Fruit fly (Drosophila melanogaster) whole organism, embryonic: ENCODE results near the gene cert.

Experiments used
- Ada2b ChIP-seq: fragments of 200-800 bp; sonication (Bioruptor generic); IDR thresholded peaks from 2 replicates; pipeline ENCODE4 v1.3.6; 2022; ENCODE audit warnings: missing biosample characterization, missing genetic modification characterization
- Awh ChIP-seq: fragments of 200-800 bp; sonication (Bioruptor generic); IDR thresholded peaks from 2 replicates; pipeline ENCODE4, ENCODE4 v1.3.6; 2022; ENCODE audit warnings: missing biosample characterization, missing genetic modification characterization
- B-H2 ChIP-seq: fragments of 200-800 bp; sonication (Bioruptor generic); optimal IDR thresholded peaks from 2 replicates; lab custom pipeline; 2018; ENCODE audit warnings: missing biosample characterization, mild to moderate bottlenecking, missing genetic modification characterization
- Blimp-1 ChIP-seq: fragments of 200-800 bp; sonication (Bioruptor generic); optimal IDR thresholded peaks from 3 replicates; lab custom pipeline; 2018; ENCODE audit warnings: missing biosample characterization, missing genetic modification characterization, mild to moderate bottlenecking, moderate library complexity, missing genetic modification reagents
- C15 ChIP-seq: fragments of 200-800 bp; sonication (Bioruptor generic); IDR thresholded peaks from 3 replicates; pipeline ENCODE4 v1.3.6; 2022; ENCODE audit warnings: missing biosample characterization, missing genetic modification characterization
- CG11504 ChIP-seq: fragments of 200-800 bp; sonication (Bioruptor generic); optimal IDR thresholded peaks from 3 replicates; lab custom pipeline; 2019; ENCODE audit warnings: missing biosample characterization, mild to moderate bottlenecking, missing genetic modification characterization, moderate library complexity
- CG13624 ChIP-seq: fragments of 200-800 bp; sonication (Bioruptor generic); optimal IDR thresholded peaks from 2 replicates; lab custom pipeline; 2016; ENCODE audit warnings: missing biosample characterization, missing genetic modification characterization
- CG13775 ChIP-seq: fragments of 200-800 bp; sonication (Bioruptor generic); optimal IDR thresholded peaks from 3 replicates; lab custom pipeline; 2017; ENCODE audit warnings: missing biosample characterization, mild to moderate bottlenecking, missing genetic modification characterization
- CG14710 ChIP-seq: fragments of 200-800 bp; sonication (Bioruptor generic); optimal IDR thresholded peaks from 3 replicates; lab custom pipeline; 2019; ENCODE audit warnings: missing biosample characterization, mild to moderate bottlenecking, missing genetic modification characterization, moderate library complexity
- CG1603 ChIP-seq: fragments of 200-800 bp; sonication (Bioruptor generic); optimal IDR thresholded peaks from 2 replicates; lab custom pipeline; 2019; ENCODE audit warnings: missing biosample characterization, mild to moderate bottlenecking, missing genetic modification characterization, moderate library complexity
- CG17359 ChIP-seq: fragments of 200-800 bp; sonication (Bioruptor generic); optimal IDR thresholded peaks from 3 replicates; lab custom pipeline; 2018; ENCODE audit warnings: missing biosample characterization, mild to moderate bottlenecking, missing genetic modification characterization, moderate library complexity
- CG1832 ChIP-seq: fragments of 200-800 bp; sonication (Bioruptor generic); optimal IDR thresholded peaks from 2 replicates; lab custom pipeline; 2017; ENCODE audit warnings: missing biosample characterization, mild to moderate bottlenecking, missing genetic modification characterization, inconsistent platforms
- CG2712 ChIP-seq: fragments of 200-800 bp; optimal IDR thresholded peaks from 3 replicates; lab custom pipeline; 2019; ENCODE audit warnings: missing biosample characterization, mild to moderate bottlenecking, missing genetic modification characterization, moderate library complexity
- CG2875 ChIP-seq: fragments of 200-800 bp; sonication (Bioruptor generic); optimal IDR thresholded peaks from 2 replicates; lab custom pipeline; 2017; ENCODE audit warnings: missing biosample characterization, mild to moderate bottlenecking, missing genetic modification characterization, missing genetic modification reagents
- CG4707 ChIP-seq: fragments of 200-800 bp; sonication (Bioruptor generic); optimal IDR thresholded peaks from 2 replicates; lab custom pipeline; 2018; ENCODE audit warnings: missing biosample characterization, mild to moderate bottlenecking, missing genetic modification characterization, moderate library complexity
- CG4730 ChIP-seq: fragments of 200-800 bp; sonication (Bioruptor generic); IDR thresholded peaks from 2 replicates; pipeline ENCODE4 v1.3.6; 2022; ENCODE audit warnings: missing biosample characterization, missing genetic modification characterization
- CG8089 ChIP-seq: fragments of 200-800 bp; sonication (Bioruptor generic); optimal IDR thresholded peaks from 3 replicates; lab custom pipeline; 2016; ENCODE audit warnings: missing biosample characterization, missing genetic modification characterization
- CG9215 ChIP-seq: fragments of 200-800 bp; sonication (Bioruptor generic); IDR thresholded peaks from 2 replicates; pipeline ENCODE4 v1.3.6; 2022; ENCODE audit warnings: missing biosample characterization, missing genetic modification characterization
- CG9727 ChIP-seq: fragments of 200-800 bp; sonication (Bioruptor generic); optimal IDR thresholded peaks from 3 replicates; lab custom pipeline; 2017; ENCODE audit warnings: missing biosample characterization, mild to moderate bottlenecking, missing genetic modification characterization
- Drgx ChIP-seq: fragments of 200-800 bp; sonication (Bioruptor generic); IDR thresholded peaks from 2 replicates; pipeline ENCODE4 v1.3.6; 2022; ENCODE audit warnings: missing biosample characterization, missing genetic modification characterization
- E2f1 ChIP-seq: fragments of 200-800 bp; sonication (Bioruptor generic); IDR thresholded peaks from 2 replicates; pipeline ENCODE4 v1.3.6; 2022; ENCODE audit warnings: missing biosample characterization, missing genetic modification characterization
- Ets65A ChIP-seq: fragments of 200-800 bp; sonication (Bioruptor generic); peaks from one replicate; lab custom pipeline; 2016; ENCODE audit warnings: missing biosample characterization, missing genetic modification characterization
- Gsc ChIP-seq: fragments of 200-800 bp; sonication (Bioruptor generic); IDR thresholded peaks from 2 replicates; pipeline ENCODE4 v1.3.6; 2022; ENCODE audit warnings: missing biosample characterization, missing genetic modification characterization
- HLH3B ChIP-seq: fragments of 200-800 bp; sonication (Bioruptor generic); IDR thresholded peaks from 2 replicates; pipeline ENCODE4 v1.3.6; 2022; ENCODE audit warnings: missing biosample characterization, missing genetic modification characterization
- Hr51 ChIP-seq, 2 experiments: fragments of 200-800 bp; sonication (Bioruptor generic); optimal IDR thresholded peaks; 2 replicates in 1 of 2; 3 replicates in 1 of 2; lab custom pipeline; 2016 to 2018; ENCODE audit warnings: missing biosample characterization in 2 of 2, missing genetic modification characterization in 2 of 2, mild to moderate bottlenecking in 1 of 2, moderate library complexity in 1 of 2
- Med ChIP-seq: fragments of 200-800 bp; sonication (Bioruptor generic); peaks from one replicate; lab custom pipeline; 2016; ENCODE audit warnings: missing biosample characterization, missing genetic modification characterization, mild to moderate bottlenecking, inconsistent platforms, moderate library complexity
- NC2β ChIP-seq: fragments of 200-800 bp; sonication (Bioruptor generic); optimal IDR thresholded peaks from 2 replicates; lab custom pipeline; 2016; ENCODE audit warnings: missing biosample characterization, missing genetic modification characterization
- Side ChIP-seq: fragments of 200-800 bp; sonication (Bioruptor generic); optimal IDR thresholded peaks from 2 replicates; lab custom pipeline; 2016; ENCODE audit warnings: missing biosample characterization, missing genetic modification characterization
- Sox102F ChIP-seq: fragments of 200-800 bp; sonication (Bioruptor generic); optimal IDR thresholded peaks from 2 replicates; lab custom pipeline; 2018; ENCODE audit warnings: missing biosample characterization, mild to moderate bottlenecking, missing genetic modification characterization, moderate library complexity
- Xrp1 ChIP-seq: fragments of 200-800 bp; sonication (Bioruptor generic); IDR thresholded peaks from 2 replicates; pipeline ENCODE4 v1.3.6; 2022; ENCODE audit warnings: missing biosample characterization, missing genetic modification characterization
- YL-1 ChIP-seq: fragments of 200-800 bp; sonication (Bioruptor generic); optimal IDR thresholded peaks from 3 replicates; lab custom pipeline; 2017; ENCODE audit warnings: missing biosample characterization, mild to moderate bottlenecking, missing genetic modification characterization
- ase ChIP-seq: fragments of 200-800 bp; sonication (Bioruptor generic); IDR thresholded peaks from 3 replicates; pipeline ENCODE4 v1.3.6; 2022; ENCODE audit warnings: missing biosample characterization, missing genetic modification characterization
- br ChIP-seq: fragments of >200 bp; optimal IDR thresholded peaks from 2 replicates; lab custom pipeline; 2017
- bsh ChIP-seq, 2 experiments: fragments of 200-800 bp; sonication (Bioruptor generic); optimal IDR thresholded peaks; 2 replicates each; lab custom pipeline; 2017 to 2018; ENCODE audit warnings: mild to moderate bottlenecking in 2 of 2, missing biosample characterization in 2 of 2, missing genetic modification characterization in 2 of 2, moderate library complexity in 1 of 2
- cato ChIP-seq: fragments of 200-800 bp; sonication (Bioruptor generic); optimal IDR thresholded peaks from 2 replicates; lab custom pipeline; 2016; ENCODE audit warnings: missing biosample characterization, missing genetic modification characterization, borderline replicate concordance
- dmrt99B ChIP-seq: fragments of 200-800 bp; sonication (Bioruptor generic); optimal IDR thresholded peaks from 2 replicates; lab custom pipeline; 2018; ENCODE audit warnings: missing biosample characterization, mild to moderate bottlenecking, missing genetic modification characterization, moderate library complexity
- fu2 ChIP-seq: fragments of 200-800 bp; sonication (Bioruptor generic); optimal IDR thresholded peaks from 2 replicates; lab custom pipeline; 2016; ENCODE audit warnings: missing biosample characterization, missing genetic modification characterization
- gem ChIP-seq: fragments of 200-800 bp; sonication (Bioruptor generic); optimal IDR thresholded peaks from 2 replicates; lab custom pipeline; 2019; ENCODE audit warnings: missing biosample characterization, mild to moderate bottlenecking, missing genetic modification characterization, moderate library complexity
- hkb ChIP-seq, 2 experiments: fragments of 200-800 bp in 1 of 2; fragments of >200 bp in 1 of 2; sonication (Bioruptor generic) in 1 of 2; IDR thresholded peaks in 1 of 2; optimal IDR thresholded peaks in 1 of 2; 2 replicates each; pipeline versions ENCODE4 v1.3.6 to Lab custom; 2017 to 2022; ENCODE audit warnings: missing biosample characterization in 1 of 2, missing genetic modification characterization in 1 of 2
- lbe ChIP-seq: fragments of 200-800 bp; sonication (Bioruptor generic); optimal IDR thresholded peaks from 2 replicates; lab custom pipeline; 2016; ENCODE audit warnings: missing biosample characterization, mild to moderate bottlenecking, missing genetic modification characterization
- phol ChIP-seq: fragments of 200-800 bp; sonication (Bioruptor generic); optimal IDR thresholded peaks from 3 replicates; lab custom pipeline; 2018; ENCODE audit warnings: missing biosample characterization, mild to moderate bottlenecking, missing genetic modification characterization, moderate library complexity
- prd ChIP-seq, 3 experiments: fragments of >200 bp in 2 of 3; fragments of 200-800 bp in 1 of 3; sonication (Bioruptor generic) in 1 of 3; optimal IDR thresholded peaks in 2 of 3; IDR thresholded peaks in 1 of 3; 2 replicates in 2 of 3; 3 replicates in 1 of 3; pipeline versions ENCODE4 v1.3.6 to Lab custom; 2017 to 2022; ENCODE audit warnings: missing biosample characterization in 1 of 3, missing genetic modification characterization in 1 of 3
- row ChIP-seq: fragments of 200-800 bp; sonication (Bioruptor generic); IDR thresholded peaks from 3 replicates; pipeline ENCODE4 v1.3.6; 2022; ENCODE audit warnings: missing biosample characterization, missing genetic modification characterization
- seq ChIP-seq: fragments of 200-800 bp; sonication (Bioruptor generic); IDR thresholded peaks from 2 replicates; pipeline ENCODE4 v1.3.6; 2022; ENCODE audit warnings: missing biosample characterization, missing genetic modification characterization
- sug ChIP-seq: fragments of 200-800 bp; optimal IDR thresholded peaks from 2 replicates; lab custom pipeline; 2019; ENCODE audit warnings: missing biosample characterization, mild to moderate bottlenecking, missing genetic modification characterization, moderate library complexity
- ttk ChIP-seq: fragments of 200-800 bp; sonication (Bioruptor generic); IDR thresholded peaks from 2 replicates; pipeline ENCODE4 v2.1.2; 2022; ENCODE audit warnings: missing biosample characterization, missing genetic modification characterization
- wor ChIP-seq: fragments of 200-800 bp; sonication (Bioruptor generic); IDR thresholded peaks from 2 replicates; pipeline ENCODE4 v1.3.6; 2022; ENCODE audit warnings: missing biosample characterization, missing genetic modification characterization

Gene cert

dm6 chr3L:8318916-8319506 is 29.3 kb upstream of the cert start, which contains the start of gene CG43059:
CG43059 (minus strand) TSS chr3L:8318966.
- peak; percentile 35 for TF ChIP-seq CG11504 (tag; lab: Kevin White, UChicago)
- TF ChIP-seq Hr51 (GFP tag; optimal IDR thresholded peaks at IDR 0.05; lab: Kevin White, UChicago): peak in 1 of 2 experiments; percentile 28
- TF ChIP-seq CG1603: peak; percentile 28
- peak; percentile 53 for TF ChIP-seq Med (GFP tag; lab: Kevin White, UChicago)
- TF ChIP-seq Awh (GFP tag; lab: Robert Waterston, UW): 0 out of 2 replicates have a peak, but pooled peaks have one; percentile 29
- peak; percentile 32 for TF ChIP-seq Blimp-1 (GFP tag; lab: Kevin White, UChicago)
- TF ChIP-seq dmrt99B (tag; lab: Kevin White, UChicago): peak; percentile 8
- no peak for TF ChIP-seq CG13775
- 0 out of 3 replicates have a peak, but pooled peaks have one; percentile 19 for TF ChIP-seq ase
- 0 out of 2 replicates have a peak, but pooled peaks have one; percentile 25 for TF ChIP-seq Ada2b (GFP tag; lab: Robert Waterston, UW)
- no peak for TF ChIP-seq sug
- TF ChIP-seq CG2712: peak; percentile 1
- TF ChIP-seq Sox102F (GFP tag; lab: Kevin White, UChicago): peak; percentile 34
- TF ChIP-seq CG14710 (tag; lab: Kevin White, UChicago): no peak
- peak in 1 of 2 experiments; percentile 5 for TF ChIP-seq bsh (GFP tag; optimal IDR thresholded peaks at IDR 0.05; lab: Kevin White, UChicago)
- TF ChIP-seq Ets65A (GFP tag; lab: Kevin White, UChicago): peak; percentile 38
- 0 out of 2 replicates have a peak, but pooled peaks have one; percentile 15 for TF ChIP-seq E2f1 (GFP tag; lab: Robert Waterston, UW)
- peak; percentile 20; the same call in 1 of the 2 replicates for TF ChIP-seq Xrp1 (GFP tag; lab: Robert Waterston, UW)
- TF ChIP-seq C15 (GFP tag; lab: Robert Waterston, UW): peak; percentile 22; the same call in 1 of the 3 replicates
- peak; percentile 92 for TF ChIP-seq Drgx
- TF ChIP-seq phol (tag; lab: Kevin White, UChicago): peak; percentile 21
- TF ChIP-seq CG8089 (GFP tag; lab: Kevin White, UChicago): no peak
- no peak for TF ChIP-seq CG4707 (GFP tag; lab: Kevin White, UChicago)
- no peak for TF ChIP-seq hkb (optimal IDR thresholded peaks at IDR 0.05; lab: Kevin White, UChicago)
- no peak for TF ChIP-seq hkb (GFP tag; IDR thresholded peaks at IDR 0.05; lab: Robert Waterston, UW)
- peak; percentile 1 for TF ChIP-seq CG17359 (tag; lab: Kevin White, UChicago)
- TF ChIP-seq prd (optimal IDR thresholded peaks at IDR 0.05; lab: Kevin White, UChicago): no peak
- TF ChIP-seq prd (GFP tag; IDR thresholded peaks at IDR 0.05; lab: Robert Waterston, UW): peak; percentile 29; the same call in 1 of the 3 replicates
- TF ChIP-seq row (GFP tag; lab: Robert Waterston, UW): 0 out of 3 replicates have a peak, but pooled peaks have one; percentile 9
- peak; percentile 22 for TF ChIP-seq gem
- TF ChIP-seq, all 482 proteins: peak for 22

- TF ChIP-seq CG9727 (GFP tag; lab: Kevin White, UChicago) (peak; percentile 48), YL-1 (GFP tag; lab: Kevin White, UChicago) (peak; percentile 89), Side (no peak), CG1832 (GFP tag; lab: Kevin White, UChicago) (peak; percentile 88), B-H2 (GFP tag; lab: Kevin White, UChicago) (no peak), lbe (GFP tag; lab: Kevin White, UChicago) (peak; percentile 67), NC2β (GFP tag; lab: Kevin White, UChicago) (no peak), HLH3B (GFP tag; lab: Robert Waterston, UW) (peak; percentile 58), cato (GFP tag; lab: Kevin White, UChicago) (peak; percentile 19), ttk (GFP tag; lab: Robert Waterston, UW) (peak; percentile 25; the same call in 1 of the 2 replicates), CG4730 (peak; percentile 46; the same call in 1 of the 2 replicates), fu2 (GFP tag; lab: Kevin White, UChicago) (no peak), br (no peak), Gsc (GFP tag; lab: Robert Waterston, UW) (no peak), wor (GFP tag; lab: Robert Waterston, UW) (no peak), CG13624 (no peak), CG9215 (GFP tag; lab: Robert Waterston, UW) (peak; percentile 44; the same call in 1 of the 2 replicates), seq (GFP tag; lab: Robert Waterston, UW) (no peak), CG2712 (peak; percentile 78), Xrp1 (GFP tag; lab: Robert Waterston, UW) (peak; percentile 77), CG2875 (peak; percentile 6)
Observed at dm6 chr3L:8315141-8315816, 25.6 kb upstream of the cert start, which contains the start of gene Cpsf6. Cpsf6 (minus strand) TSS chr3L:8315502.
